Fruit fly (Drosophila melanogaster) whole organism, larva: ENCODE data around the gene Jhbp3.

Source experiments
- noc ChIP-seq: fragments of 200-800 bp; sonication (Bioruptor generic); optimal IDR thresholded peaks from 3 replicates; lab custom pipeline; 2019; ENCODE audit warnings: missing biosample characterization, mild to moderate bottlenecking, missing genetic modification characterization, moderate library complexity

Gene Jhbp3

dm6 chr3R:4904844-4905243, 50.2 kb downstream of the Jhbp3 start:
- TF ChIP-seq noc, result no peak

dm6 chr3R:4903565-4903964, 51.5 kb downstream of the Jhbp3 start:
- TF ChIP-seq noc, result no peak
